Worm (Caenorhabditis elegans): ENCODE measurements around the gene F21H7.2.

ce11 chrV:16218522-16218921, 11.3 kb downstream of the F21H7.2 start, which contains the start of gene F11A5.15:
- TF ChIP-seq mdl-1 (tag; optimal IDR thresholded peaks at IDR 0.05) (no peak), lin-39 (tag; optimal IDR thresholded peaks at IDR 0.05) (no peak), ztf-4 (tag; optimal IDR thresholded peaks at IDR 0.05) (no peak), nhr-11 (tag; optimal IDR thresholded peaks at IDR 0.05) (no peak), R02D3.7 (tag; optimal IDR thresholded peaks at IDR 0.05) (no peak)
